Worm (Caenorhabditis elegans): ENCODE results near the gene ZC190.2.
"Not testable (repeated sequence)": the region's sequence is repeated elsewhere in the genome, so short reads cannot be mapped to it uniquely, and the experiment has no call there.

Gene ZC190.2

DNA sequence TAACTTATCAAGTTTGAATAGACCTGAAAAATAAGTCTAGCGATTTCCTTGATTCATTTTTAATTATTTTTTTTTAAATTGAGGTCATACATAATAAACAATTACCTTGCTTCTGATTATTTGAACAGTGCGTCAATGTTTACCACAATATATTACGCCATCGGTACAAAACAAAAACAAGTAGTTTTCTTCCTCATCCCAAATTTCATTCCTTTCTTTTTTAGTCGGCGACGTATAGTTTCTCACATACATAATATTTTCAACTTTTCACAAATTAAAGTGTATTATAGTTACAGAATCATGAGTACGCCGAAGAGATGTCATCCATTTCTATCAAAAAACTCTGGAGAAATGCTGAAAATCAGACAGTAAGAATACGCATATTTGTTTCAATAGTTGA, 45.1 kb downstream of the ZC190.2 start, which contains the start of gene droe-8:
Gene droe-8, plus strand, starts transcription at position 301 of the 400 bp plus-strand sequence.
- TF ChIP-seq nhr-102 (tag; optimal IDR thresholded peaks at IDR 0.05); fkh-10 (GFP tag; optimal IDR thresholded peaks at IDR 0.05); tra-1 (GFP tag; IDR thresholded peaks at IDR 0.05): not testable (repeated sequence)

ce11 chrV:8727077-8727476, 45.9 kb downstream of the ZC190.2 start, which contains the start of gene ZC196.9:
ZC196.9 (minus strand) TSS chrV:8727177.
- TF ChIP-seq Y105C5A.15 (GFP tag; IDR thresholded peaks at IDR 0.05): no peak
- TF ChIP-seq fos-1 (tag; optimal IDR thresholded peaks at IDR 0.05): no peak
- no peak for TF ChIP-seq nhr-25 (tag; optimal IDR thresholded peaks at IDR 0.05; ENCODE audit: borderline replicate concordance, insufficient read depth)
- TF ChIP-seq set-16 (GFP tag; IDR thresholded peaks at IDR 0.05): no peak
- no peak for TF ChIP-seq Y5F2A.4 (GFP tag; optimal IDR thresholded peaks at IDR 0.05)
- TF ChIP-seq lin-13 (GFP tag; optimal IDR thresholded peaks at IDR 0.05): no peak
- no peak for TF ChIP-seq fkh-10 (GFP tag; optimal IDR thresholded peaks at IDR 0.05)
- TF ChIP-seq ceh-62 (tag; optimal IDR thresholded peaks at IDR 0.05): no peak
- TF ChIP-seq nhr-28 (tag; optimal IDR thresholded peaks at IDR 0.05): no peak
- TF ChIP-seq aly-2 (tag; optimal IDR thresholded peaks at IDR 0.05): no peak
- no peak for TF ChIP-seq spr-3 (GFP tag; optimal IDR thresholded peaks at IDR 0.05)
- TF ChIP-seq T26A8.4 (GFP tag; IDR thresholded peaks at IDR 0.05): no peak
- no peak for TF ChIP-seq nhr-41 (GFP tag; IDR thresholded peaks at IDR 0.05)
- no peak for TF ChIP-seq tag-97 (GFP tag; IDR thresholded peaks at IDR 0.05)
- TF ChIP-seq zfp-3 (GFP tag; conservative IDR thresholded peaks at IDR 0.05): no peak
- TF ChIP-seq F44E2.7 (GFP tag; IDR thresholded peaks at IDR 0.05): no peak
- no peak for TF ChIP-seq D1046.2 (GFP tag; IDR thresholded peaks at IDR 0.05)
- no peak for TF ChIP-seq lin-39 (tag; optimal IDR thresholded peaks at IDR 0.05)
- no peak for TF ChIP-seq spr-1 (tag; optimal IDR thresholded peaks at IDR 0.05)
- TF ChIP-seq saeg-2 (GFP tag; IDR thresholded peaks at IDR 0.05): no peak

ce11 chrV:8729100-8729499, 48.0 kb downstream of the ZC190.2 start, which contains the start of gene ZC196.5:
ZC196.5 (plus strand) TSS chrV:8729400.
- peak in 1 of 2 experiments; percentile 60 for TF ChIP-seq unc-62 (GFP tag; optimal IDR thresholded peaks at IDR 0.05 in 1 of 2)
- TF ChIP-seq unc-62 (tag; optimal IDR thresholded peaks at IDR 0.05): no peak
- TF ChIP-seq fos-1 (tag; optimal IDR thresholded peaks at IDR 0.05): no peak

DNA sequence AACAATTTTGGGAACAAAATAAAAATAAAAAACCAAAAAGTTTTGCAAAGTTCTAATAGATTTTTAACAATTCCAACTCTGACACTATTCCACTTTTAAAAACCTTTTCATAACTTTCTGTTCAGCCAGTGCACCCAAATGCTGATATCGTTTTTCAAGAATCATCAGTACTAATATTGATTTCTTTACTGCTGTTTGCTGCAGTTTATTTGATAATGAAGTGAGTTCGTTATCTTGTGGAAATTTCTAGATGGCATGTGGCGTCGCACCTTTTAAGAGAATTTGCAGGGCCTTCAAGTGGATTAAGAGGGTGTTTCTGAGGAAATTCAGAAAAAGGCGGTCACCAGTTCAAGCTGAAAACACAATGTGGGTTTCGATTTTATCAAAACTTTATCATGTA, 49.8 kb downstream of the ZC190.2 start:
- TF ChIP-seq ztf-11 (tag; optimal IDR thresholded peaks at IDR 0.05): no peak
- no peak for TF ChIP-seq lir-3 (tag; optimal IDR thresholded peaks at IDR 0.05)
- no peak for TF ChIP-seq daf-16 (GFP tag; optimal IDR thresholded peaks at IDR 0.05)
- TF ChIP-seq daf-16 (tag; optimal IDR thresholded peaks at IDR 0.05): peak; percentile 64
- TF ChIP-seq zip-2 (tag; optimal IDR thresholded peaks at IDR 0.05): no peak
- TF ChIP-seq mdl-1 (tag; optimal IDR thresholded peaks at IDR 0.05): no peak
- no peak for TF ChIP-seq tag-97 (GFP tag; IDR thresholded peaks at IDR 0.05)
- TF ChIP-seq mes-2 (tag; optimal IDR thresholded peaks at IDR 0.05; ENCODE audit: poor library complexity, severe bottlenecking): no peak
- peak; percentile 27 for TF ChIP-seq dve-1 (tag; optimal IDR thresholded peaks at IDR 0.05; ENCODE audit: insufficient read depth)
- no peak for TF ChIP-seq egl-43 (GFP tag; IDR thresholded peaks at IDR 0.05)
- no peak for TF ChIP-seq ZK337.2 (GFP tag; IDR thresholded peaks at IDR 0.05)
- TF ChIP-seq ceh-44 (GFP tag; IDR thresholded peaks at IDR 0.05): no peak
- TF ChIP-seq saeg-2 (GFP tag; IDR thresholded peaks at IDR 0.05): no peak
- no peak for TF ChIP-seq cey-2 (tag; optimal IDR thresholded peaks at IDR 0.05; ENCODE audit: borderline replicate concordance, insufficient read depth)
- peak; percentile 3 for TF ChIP-seq nhr-28 (tag; optimal IDR thresholded peaks at IDR 0.05)
- TF ChIP-seq daf-12 (tag; optimal IDR thresholded peaks at IDR 0.05): no peak
- TF ChIP-seq nhr-77 (tag; optimal IDR thresholded peaks at IDR 0.05): no peak
- TF ChIP-seq lin-15B (tag; optimal IDR thresholded peaks at IDR 0.05): no peak
- TF ChIP-seq lin-13 (GFP tag; optimal IDR thresholded peaks at IDR 0.05): no peak
- TF ChIP-seq pqm-1 (tag; optimal IDR thresholded peaks at IDR 0.05): peak; percentile 41
